Fruit fly (Drosophila melanogaster) whole organism, prepupa: Measurements from ENCODE around the gene CG8236.

Source experiments
- Blimp-1 ChIP-seq: fragments of 200-800 bp; sonication (Bioruptor generic); optimal IDR thresholded peaks from 3 replicates; lab custom pipeline; 2017; ENCODE audit warnings: missing biosample characterization, missing genetic modification characterization, mild to moderate bottlenecking, moderate library complexity, missing genetic modification reagents
- CG10631 ChIP-seq: fragments of 200-800 bp; sonication (Bioruptor generic); optimal IDR thresholded peaks from 2 replicates; lab custom pipeline; 2016; ENCODE audit warnings: missing biosample characterization, missing genetic modification characterization
- CG11294 ChIP-seq: fragments of 200-800 bp; sonication (Bioruptor generic); IDR thresholded peaks from 2 replicates; pipeline ENCODE4 v1.3.6; 2022; ENCODE audit warnings: missing biosample characterization, missing genetic modification characterization
- CG11902 ChIP-seq: fragments of 200-800 bp; sonication (Bioruptor generic); optimal IDR thresholded peaks from 3 replicates; lab custom pipeline; 2016; ENCODE audit warnings: missing biosample characterization, missing genetic modification characterization
- CG7368 ChIP-seq: fragments of 200-800 bp; sonication (Bioruptor generic); optimal IDR thresholded peaks from 3 replicates; lab custom pipeline; 2016; ENCODE audit warnings: missing biosample characterization, missing genetic modification characterization
- CG8319 ChIP-seq: fragments of 200-800 bp; sonication (Bioruptor generic); optimal IDR thresholded peaks from 3 replicates; lab custom pipeline; 2016; ENCODE audit warnings: missing biosample characterization, missing genetic modification characterization
- Eip75B ChIP-seq: fragments of 200-800 bp; sonication (Bioruptor generic); optimal IDR thresholded peaks from 3 replicates; lab custom pipeline; 2016; ENCODE audit warnings: missing biosample characterization, missing genetic modification characterization
- Hr39 ChIP-seq: fragments of 200-800 bp; sonication (Bioruptor generic); optimal IDR thresholded peaks from 2 replicates; lab custom pipeline; 2016; ENCODE audit warnings: missing biosample characterization, missing genetic modification characterization
- Lpt ChIP-seq: fragments of 200-800 bp; sonication (Bioruptor generic); optimal IDR thresholded peaks from 3 replicates; lab custom pipeline; 2016; ENCODE audit warnings: missing biosample characterization, missing genetic modification characterization
- Smox ChIP-seq: fragments of 200-800 bp; sonication (Bioruptor generic); optimal IDR thresholded peaks from 3 replicates; lab custom pipeline; 2016; ENCODE audit warnings: missing biosample characterization, missing genetic modification characterization
- eg ChIP-seq: fragments of 200-800 bp; sonication (Bioruptor generic); IDR thresholded peaks from 3 replicates; pipeline ENCODE4 v1.3.6; 2022; ENCODE audit warnings: missing biosample characterization, missing genetic modification characterization
- fd85E ChIP-seq: fragments of 200-800 bp; sonication (Bioruptor generic); optimal IDR thresholded peaks from 3 replicates; lab custom pipeline; 2016; ENCODE audit warnings: missing biosample characterization, missing genetic modification characterization
- lz ChIP-seq: fragments of 200-800 bp; sonication (Bioruptor generic); optimal IDR thresholded peaks from 3 replicates; lab custom pipeline; 2016; ENCODE audit warnings: missing biosample characterization, missing genetic modification characterization
- svp ChIP-seq: fragments of 200-800 bp; sonication (Bioruptor generic); peaks from one replicate; lab custom pipeline; 2016; ENCODE audit warnings: missing biosample characterization, missing genetic modification characterization

dm6 chr3R:8740118-8740517, 29.1 kb upstream of the CG8236 start:
- TF ChIP-seq eg (no peak), Eip75B (GFP tag; lab: Kevin White, UChicago) (no peak), CG7368 (GFP tag; lab: Kevin White, UChicago) (no peak), CG11294 (GFP tag; lab: Robert Waterston, UW) (no peak), Hr39 (no peak), svp (peak; percentile 74), CG10631 (GFP tag; lab: Kevin White, UChicago) (no peak), Lpt (GFP tag; lab: Kevin White, UChicago) (no peak), CG11902 (GFP tag; lab: Kevin White, UChicago) (no peak), CG8319 (GFP tag; lab: Kevin White, UChicago) (no peak), Blimp-1 (GFP tag; lab: Kevin White, UChicago) (no peak), Smox (no peak), fd85E (GFP tag; lab: Kevin White, UChicago) (no peak), lz (GFP tag; lab: Kevin White, UChicago) (no peak)
